Worm (Caenorhabditis elegans): ENCODE results near the gene srxa-1.

The srxa-1 gene

DNA sequence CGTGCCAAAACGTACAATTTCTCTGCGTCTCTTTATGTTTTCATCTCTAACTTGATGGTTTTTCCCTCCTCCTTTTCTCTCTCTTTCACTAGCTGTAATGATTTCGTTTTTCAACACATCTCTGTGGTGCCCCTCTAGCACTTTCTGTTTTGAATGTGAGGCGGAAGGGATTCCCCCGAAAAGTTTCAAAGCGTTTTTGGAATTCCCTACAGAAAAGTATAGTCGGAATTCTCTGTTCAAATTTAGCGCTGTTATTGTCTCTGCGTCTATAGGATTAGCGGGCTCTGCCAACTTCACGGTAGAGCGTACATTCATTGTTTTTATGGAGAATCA, 18.9 kb upstream of the srxa-1 start:
- no peak for TF ChIP-seq dmd-8 (GFP tag; IDR thresholded peaks at IDR 0.05)
- TF ChIP-seq jun-1 (tag; optimal IDR thresholded peaks at IDR 0.05) = no peak
- TF ChIP-seq Y75B8A.6 (GFP tag; IDR thresholded peaks at IDR 0.05) = no peak
- peak; percentile 35 for TF ChIP-seq mxl-3 (GFP tag; optimal IDR thresholded peaks at IDR 0.05)
- no peak for TF ChIP-seq snpc-4 (tag; optimal IDR thresholded peaks at IDR 0.05)
- peak; percentile 41 for TF ChIP-seq mep-1 (tag; optimal IDR thresholded peaks at IDR 0.05)
- TF ChIP-seq php-3 (GFP tag; IDR thresholded peaks at IDR 0.05) = no peak
- TF ChIP-seq ceh-28 (tag; optimal IDR thresholded peaks at IDR 0.05) = no peak
- TF ChIP-seq zag-1 (tag; optimal IDR thresholded peaks at IDR 0.05) = no peak
- TF ChIP-seq aly-2 (tag; optimal IDR thresholded peaks at IDR 0.05) = no peak
- TF ChIP-seq hmg-1.1 (GFP tag; IDR thresholded peaks at IDR 0.05) = peak; percentile 45; the same call in 1 of the 2 replicates
- TF ChIP-seq nhr-76 (tag; optimal IDR thresholded peaks at IDR 0.05) = no peak
- no peak for TF ChIP-seq F26F4.8 (GFP tag; conservative IDR thresholded peaks at IDR 0.05)
- no peak for TF ChIP-seq snpc-1.2 (GFP tag; IDR thresholded peaks at IDR 0.05)
- TF ChIP-seq pqm-1 (tag; optimal IDR thresholded peaks at IDR 0.05) = no peak
- TF ChIP-seq nhr-111 (GFP tag; optimal IDR thresholded peaks at IDR 0.05) = no peak
- no peak for TF ChIP-seq nhr-42 (GFP tag; IDR thresholded peaks at IDR 0.05)
- TF ChIP-seq ztf-11 (tag; optimal IDR thresholded peaks at IDR 0.05) = no peak
- no peak for TF ChIP-seq fos-1 (tag; optimal IDR thresholded peaks at IDR 0.05)
- peak; percentile 49; the same call in 1 of the 2 replicates for TF ChIP-seq ceh-20 (GFP tag; IDR thresholded peaks at IDR 0.05)
- TF ChIP-seq spr-1 (tag; optimal IDR thresholded peaks at IDR 0.05) = no peak
- no peak for TF ChIP-seq arid-1 (GFP tag; conservative IDR thresholded peaks at IDR 0.05)
- no peak for TF ChIP-seq lim-7 (GFP tag; IDR thresholded peaks at IDR 0.05)
- TF ChIP-seq T20F7.1 (GFP tag; optimal IDR thresholded peaks at IDR 0.05) = no peak
- no peak for TF ChIP-seq nhr-77 (tag; optimal IDR thresholded peaks at IDR 0.05)
- TF ChIP-seq lsy-2 (tag; optimal IDR thresholded peaks at IDR 0.05) = peak; percentile 30 to 72
- no peak for TF ChIP-seq saeg-2 (GFP tag; IDR thresholded peaks at IDR 0.05)
- TF ChIP-seq ama-1 (optimal IDR thresholded peaks at IDR 0.05) = peak; percentile 8
- TF ChIP-seq mxl-2 (GFP tag; conservative IDR thresholded peaks at IDR 0.05) = no peak
- TF ChIP-seq lin-29 (GFP tag; IDR thresholded peaks at IDR 0.05) = no peak
- TF ChIP-seq ces-1 (GFP tag; optimal IDR thresholded peaks at IDR 0.05) = no peak
- no peak for TF ChIP-seq spr-3 (GFP tag; optimal IDR thresholded peaks at IDR 0.05)
- TF ChIP-seq unc-39 (tag; optimal IDR thresholded peaks at IDR 0.05) = no peak
- no peak for TF ChIP-seq daf-12 (tag; optimal IDR thresholded peaks at IDR 0.05)
- TF ChIP-seq zfp-2 (tag; optimal IDR thresholded peaks at IDR 0.05) = no peak
- no peak for TF ChIP-seq daf-19 (GFP tag; conservative IDR thresholded peaks at IDR 0.05)
- no peak for TF ChIP-seq attf-4 (tag; optimal IDR thresholded peaks at IDR 0.05)
- no peak for TF ChIP-seq lin-15B (tag; optimal IDR thresholded peaks at IDR 0.05)
- TF ChIP-seq daf-16 (GFP tag; optimal IDR thresholded peaks at IDR 0.05) = no peak
- peak; percentile 14 for TF ChIP-seq daf-16 (tag; optimal IDR thresholded peaks at IDR 0.05)
- peak; percentile 54 for TF ChIP-seq dpl-1 (GFP tag; optimal IDR thresholded peaks at IDR 0.05)
- TF ChIP-seq F10B5.3 (tag; optimal IDR thresholded peaks at IDR 0.05) = no peak
- no peak for TF ChIP-seq F44E2.7 (GFP tag; IDR thresholded peaks at IDR 0.05)
- TF ChIP-seq Y48G9A.11 (GFP tag; IDR thresholded peaks at IDR 0.05) = no peak
- TF ChIP-seq madf-5 (GFP tag; IDR thresholded peaks at IDR 0.05) = no peak
- no peak for TF ChIP-seq ZK546.5 (tag; optimal IDR thresholded peaks at IDR 0.05)
- TF ChIP-seq egl-43 (GFP tag; IDR thresholded peaks at IDR 0.05) = no peak
- no peak for TF ChIP-seq nhr-11 (tag; optimal IDR thresholded peaks at IDR 0.05)
- no peak for TF ChIP-seq ztf-7 (tag; optimal IDR thresholded peaks at IDR 0.05)
- TF ChIP-seq Y105C5A.15 (GFP tag; IDR thresholded peaks at IDR 0.05) = no peak
- no peak for TF ChIP-seq gei-8 (GFP tag; optimal IDR thresholded peaks at IDR 0.05)
- no peak for TF ChIP-seq skn-1 (tag; optimal IDR thresholded peaks at IDR 0.05)
- peak; percentile 7 for TF ChIP-seq dve-1 (tag; optimal IDR thresholded peaks at IDR 0.05; ENCODE audit: insufficient read depth)
- 0 out of 2 replicates have a peak, but pooled peaks have one; percentile 40 for TF ChIP-seq ctbp-1 (GFP tag; IDR thresholded peaks at IDR 0.05)
- no peak for TF ChIP-seq nhr-48 (tag; optimal IDR thresholded peaks at IDR 0.05)

All from whole organism, L4 larva.